Fruit fly (Drosophila melanogaster): ENCODE measurements around the gene Sgs3.

The Sgs3 gene

dm6 chr3L:11552996-11553671 is 41.1 kb downstream of the Sgs3 start (continued):
- no peak for TF ChIP-seq lmd (GFP tag; IDR thresholded peaks at IDR 0.05)
- no peak for TF ChIP-seq ac (GFP tag; optimal IDR thresholded peaks at IDR 0.05)
- TF ChIP-seq tna (GFP tag; IDR thresholded peaks at IDR 0.05; ENCODE audit: partially characterized antibody): peak; percentile 34; the same call in 1 of the 2 replicates
- TF ChIP-seq Awh (GFP tag; IDR thresholded peaks at IDR 0.05): no peak
- no peak for TF ChIP-seq ERR (GFP tag; optimal IDR thresholded peaks at IDR 0.05)
- peak; percentile 68 for TF ChIP-seq caup (GFP tag; optimal IDR thresholded peaks at IDR 0.05; ENCODE audit: severe bottlenecking)
- TF ChIP-seq CG9797 (GFP tag; optimal IDR thresholded peaks at IDR 0.05): no peak
- TF ChIP-seq CG13296 (GFP tag; optimal IDR thresholded peaks at IDR 0.05): peak; percentile 44
- TF ChIP-seq dati (GFP tag; IDR thresholded peaks at IDR 0.05): no peak
- TF ChIP-seq zfh2 (GFP tag; optimal IDR thresholded peaks at IDR 0.05): no peak
- peak; percentile 72 for TF ChIP-seq Doc3 (GFP tag; IDR thresholded peaks at IDR 0.05; ENCODE audit: partially characterized antibody)
- TF ChIP-seq pho (GFP tag; optimal IDR thresholded peaks at IDR 0.05): no peak
- TF ChIP-seq Hand (GFP tag; optimal IDR thresholded peaks at IDR 0.05): peak; percentile 72
- TF ChIP-seq CG8478 (optimal IDR thresholded peaks at IDR 0.05): peak; percentile 93
- TF ChIP-seq CG7372 (GFP tag; IDR thresholded peaks at IDR 0.05): no peak
- peak; percentile 74; the same call in 1 of the 3 replicates for TF ChIP-seq CG2199 (GFP tag; IDR thresholded peaks at IDR 0.05)
- no peak for TF ChIP-seq twi (tag; optimal IDR thresholded peaks at IDR 0.05)
- no peak for TF ChIP-seq klu (GFP tag; IDR thresholded peaks at IDR 0.05)
- TF ChIP-seq NfI (GFP tag; optimal IDR thresholded peaks at IDR 0.05): peak; percentile 15
- TF ChIP-seq NK7.1 (GFP tag; optimal IDR thresholded peaks at IDR 0.05): no peak
- TF ChIP-seq CG6272 (GFP tag; IDR thresholded peaks at IDR 0.05): no peak
- TF ChIP-seq CG7556 (GFP tag; optimal IDR thresholded peaks at IDR 0.05): no peak
- TF ChIP-seq Xbp1 (GFP tag; optimal IDR thresholded peaks at IDR 0.05): peak; percentile 15
- peak; percentile 71 for TF ChIP-seq CG3838 (GFP tag; optimal IDR thresholded peaks at IDR 0.05)
- peak; percentile 3 for TF ChIP-seq CG14710 (tag; optimal IDR thresholded peaks at IDR 0.05)
- TF ChIP-seq Fer3 (tag; optimal IDR thresholded peaks at IDR 0.05): no peak
- TF ChIP-seq Scr (GFP tag; IDR thresholded peaks at IDR 0.05; ENCODE audit: partially characterized antibody): peak; percentile 55
- peak; percentile 100 for TF ChIP-seq cg (GFP tag; optimal IDR thresholded peaks at IDR 0.05)
- TF ChIP-seq fd102C (GFP tag; optimal IDR thresholded peaks at IDR 0.05): no peak
- TF ChIP-seq CG6854 (GFP tag; optimal IDR thresholded peaks at IDR 0.05): peak; percentile 29
- TF ChIP-seq gfzf (GFP tag; optimal IDR thresholded peaks at IDR 0.05): no peak
- TF ChIP-seq ara (GFP tag; IDR thresholded peaks at IDR 0.05): no peak
- peak; percentile 82 for TF ChIP-seq sna (GFP tag; IDR thresholded peaks at IDR 0.05; ENCODE audit: partially characterized antibody)
- TF ChIP-seq Sry-δ (GFP tag; optimal IDR thresholded peaks at IDR 0.05): no peak
- TF ChIP-seq CG5953 (GFP tag; IDR thresholded peaks at IDR 0.05): no peak
- TF ChIP-seq ken (GFP tag; IDR thresholded peaks at IDR 0.05): 0 out of 3 replicates have a peak, but pooled peaks have one; percentile 40
- no peak for TF ChIP-seq slou (GFP tag; optimal IDR thresholded peaks at IDR 0.05)
- no peak for TF ChIP-seq H2.0 (GFP tag; IDR thresholded peaks at IDR 0.05)
- TF ChIP-seq HLH54F (GFP tag; optimal IDR thresholded peaks at IDR 0.05): no peak
- TF ChIP-seq Asciz (GFP tag; optimal IDR thresholded peaks at IDR 0.05): no peak
- peak; percentile 51 for TF ChIP-seq nau (GFP tag; optimal IDR thresholded peaks at IDR 0.05)
- peak; percentile 61; the same call in 1 of the 2 replicates for TF ChIP-seq NFAT (GFP tag; IDR thresholded peaks at IDR 0.05)
- peak; percentile 9 for TF ChIP-seq CG4282 (GFP tag; optimal IDR thresholded peaks at IDR 0.05)
- no peak for TF ChIP-seq ro (GFP tag; IDR thresholded peaks at IDR 0.05)
- peak; percentile 10 for TF ChIP-seq CG12391 (tag; optimal IDR thresholded peaks at IDR 0.05)
- TF ChIP-seq emc (GFP tag; optimal IDR thresholded peaks at IDR 0.05): no peak
- TF ChIP-seq pb (GFP tag; optimal IDR thresholded peaks at IDR 0.05): peak; percentile 12
- TF ChIP-seq CG31224 (GFP tag; IDR thresholded peaks at IDR 0.05): no peak
- peak; percentile 56 for TF ChIP-seq gcm (GFP tag; optimal IDR thresholded peaks at IDR 0.05)
- TF ChIP-seq corto (GFP tag; optimal IDR thresholded peaks at IDR 0.05): peak; percentile 70

Measured in whole organism, embryonic.